Fruit fly (Drosophila melanogaster): ENCODE measurements around the gene COX8.
A peak's percentile ranks its signal among the peaks of the same experiment; 100 is the strongest.

The COX8 gene

dm6 chr3L:21515823-21516715 lies 23.2 kb downstream of the COX8 start, which contains the start of the genes SAK and Cdk12 (continued):
- TF ChIP-seq CG7271 (tag; optimal IDR thresholded peaks at IDR 0.05): peak; percentile 57
- TF ChIP-seq MBD-R2 (GFP tag; IDR thresholded peaks at IDR 0.05): peak; percentile 60
- TF ChIP-seq CG32772 (GFP tag; IDR thresholded peaks at IDR 0.05): peak; percentile 76
- peak; percentile 82 for TF ChIP-seq Fer3 (tag; optimal IDR thresholded peaks at IDR 0.05)
- peak; percentile 77 for TF ChIP-seq tgo (GFP tag; IDR thresholded peaks at IDR 0.05)
- TF ChIP-seq Nf-YA (GFP tag; IDR thresholded peaks at IDR 0.05): no peak
- peak; percentile 93 for TF ChIP-seq stwl (tag; optimal IDR thresholded peaks at IDR 0.05)
- TF ChIP-seq CG8765 (GFP tag; IDR thresholded peaks at IDR 0.05): peak; percentile 67
- TF ChIP-seq BEAF-32 (GFP tag; optimal IDR thresholded peaks at IDR 0.05): peak; percentile 63
- no peak for TF ChIP-seq emc (GFP tag; optimal IDR thresholded peaks at IDR 0.05)
- peak; percentile 36 for TF ChIP-seq Hand (GFP tag; optimal IDR thresholded peaks at IDR 0.05)
- no peak; the same call in 1 of the 2 replicates for TF ChIP-seq CG4730 (GFP tag; IDR thresholded peaks at IDR 0.05)
- TF ChIP-seq GATAe (GFP tag; conservative IDR thresholded peaks at IDR 0.05): peak; percentile 38; the same call in 1 of the 2 replicates
- TF ChIP-seq klu (GFP tag; IDR thresholded peaks at IDR 0.05): peak; percentile 81
- TF ChIP-seq Tbp (GFP tag; optimal IDR thresholded peaks at IDR 0.05): no peak
- TF ChIP-seq dysf (GFP tag; IDR thresholded peaks at IDR 0.05): peak; percentile 86
- TF ChIP-seq lab (GFP tag; optimal IDR thresholded peaks at IDR 0.05): peak; percentile 89
- TF ChIP-seq kni (GFP tag; optimal IDR thresholded peaks at IDR 0.05): no peak
- TF ChIP-seq CG17612 (GFP tag; IDR thresholded peaks at IDR 0.05): peak; percentile 81
- TF ChIP-seq D (optimal IDR thresholded peaks at IDR 0.05): no peak
- TF ChIP-seq D (GFP tag; optimal IDR thresholded peaks at IDR 0.05): peak; percentile 81
- TF ChIP-seq H15 (GFP tag; IDR thresholded peaks at IDR 0.05): peak; percentile 66; the same call in 2 of the 3 replicates
- peak; percentile 65 for TF ChIP-seq CG8944 (GFP tag; optimal IDR thresholded peaks at IDR 0.05)
- peak; percentile 72 for TF ChIP-seq ken (GFP tag; IDR thresholded peaks at IDR 0.05)
- peak in 1 of 2 experiments; percentile 66 for TF ChIP-seq Eip74EF (GFP tag; optimal IDR thresholded peaks at IDR 0.05)
- TF ChIP-seq H2.0 (GFP tag; IDR thresholded peaks at IDR 0.05): peak; percentile 69
- TF ChIP-seq CG14965 (GFP tag; optimal IDR thresholded peaks at IDR 0.05; ENCODE audit: borderline replicate concordance): no peak
- TF ChIP-seq tna (GFP tag; IDR thresholded peaks at IDR 0.05; ENCODE audit: partially characterized antibody): no peak
- peak; percentile 89 for TF ChIP-seq CG2712 (tag; optimal IDR thresholded peaks at IDR 0.05)
- TF ChIP-seq CG7556 (GFP tag; optimal IDR thresholded peaks at IDR 0.05): peak; percentile 87
- TF ChIP-seq Hr39 (optimal IDR thresholded peaks at IDR 0.05): no peak
- TF ChIP-seq CG12104 (GFP tag; optimal IDR thresholded peaks at IDR 0.05): peak; percentile 91
- peak; percentile 89 for TF ChIP-seq CG18599 (GFP tag; optimal IDR thresholded peaks at IDR 0.05)
- peak; percentile 63 for TF ChIP-seq CG2202 (tag; optimal IDR thresholded peaks at IDR 0.05)
- 0 out of 3 replicates have a peak, but pooled peaks have one; percentile 30 for TF ChIP-seq gce (GFP tag; IDR thresholded peaks at IDR 0.05)
- peak; percentile 44 for TF ChIP-seq gt (GFP tag; IDR thresholded peaks at IDR 0.05)
- TF ChIP-seq CG2129 (GFP tag; IDR thresholded peaks at IDR 0.05; ENCODE audit: partially characterized antibody): no peak
- peak; percentile 76 for TF ChIP-seq CG12942 (GFP tag; optimal IDR thresholded peaks at IDR 0.05)
- peak; percentile 48 for TF ChIP-seq CG17568 (GFP tag; optimal IDR thresholded peaks at IDR 0.05)
- TF ChIP-seq h (optimal IDR thresholded peaks at IDR 0.05): no peak
- peak; percentile 88 for TF ChIP-seq tio (GFP tag; optimal IDR thresholded peaks at IDR 0.05)
- peak; percentile 85 for TF ChIP-seq HHEX (GFP tag; optimal IDR thresholded peaks at IDR 0.05)
- TF ChIP-seq nau (GFP tag; optimal IDR thresholded peaks at IDR 0.05): no peak
- no peak; the same call in 1 of the 2 replicates for TF ChIP-seq CG10959 (GFP tag; IDR thresholded peaks at IDR 0.05)
- TF ChIP-seq bigmax (GFP tag; optimal IDR thresholded peaks at IDR 0.05): no peak
- peak; percentile 79 for TF ChIP-seq Sox102F (GFP tag; optimal IDR thresholded peaks at IDR 0.05)
- peak; percentile 48 for TF ChIP-seq Dad (GFP tag; optimal IDR thresholded peaks at IDR 0.05)
- no peak for TF ChIP-seq Neu2 (GFP tag; optimal IDR thresholded peaks at IDR 0.05; ENCODE audit: borderline replicate concordance)
- peak; percentile 71; the same call in 1 of the 4 replicates for TF ChIP-seq chinmo (GFP tag; IDR thresholded peaks at IDR 0.05; ENCODE audit: partially characterized antibody)

Data from whole organism, embryonic.